Worm (Caenorhabditis elegans): ENCODE measurements around the gene pho-10.

The pho-10 gene

DNA sequence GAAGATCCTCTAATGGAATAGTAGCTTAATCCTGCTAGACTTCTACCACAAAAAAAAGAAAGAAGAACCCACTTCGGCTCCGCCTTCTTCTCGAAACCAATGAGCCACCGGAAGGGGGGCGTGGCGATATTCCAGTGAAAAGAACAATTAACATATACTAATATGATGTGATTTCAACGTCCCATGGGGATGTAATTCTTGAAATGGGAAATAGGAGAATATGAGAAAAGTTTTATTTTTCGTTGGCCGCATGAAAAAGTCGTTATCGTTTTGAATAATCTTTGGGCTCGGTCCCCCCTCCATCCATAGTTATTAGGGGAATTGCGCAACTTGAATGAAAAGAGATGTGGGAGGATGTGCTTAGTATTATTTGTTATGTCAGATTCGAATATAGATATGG, 20.1 kb downstream of the pho-10 start, which contains the start of gene unc-4:
Gene unc-4 (minus strand): TSS at position 101 of the 400 bp plus-strand sequence.
- TF ChIP-seq ceh-22 (tag; optimal IDR thresholded peaks at IDR 0.05) (no peak), tbx-2 (tag; optimal IDR thresholded peaks at IDR 0.05) (no peak), ceh-18 (tag; optimal IDR thresholded peaks at IDR 0.05) (no peak), sox-2 (GFP tag; IDR thresholded peaks at IDR 0.05) (no peak), zip-5 (tag; optimal IDR thresholded peaks at IDR 0.05) (no peak), ceh-34 (tag; optimal IDR thresholded peaks at IDR 0.05) (no peak), pros-1 (tag; optimal IDR thresholded peaks at IDR 0.05) (no peak), unc-42 (tag; optimal IDR thresholded peaks at IDR 0.05) (no peak), fax-1 (tag; optimal IDR thresholded peaks at IDR 0.05) (no peak), fkh-10 (GFP tag; optimal IDR thresholded peaks at IDR 0.05) (no peak), sdc-2 (tag; optimal IDR thresholded peaks at IDR 0.05) (no peak)

DNA sequence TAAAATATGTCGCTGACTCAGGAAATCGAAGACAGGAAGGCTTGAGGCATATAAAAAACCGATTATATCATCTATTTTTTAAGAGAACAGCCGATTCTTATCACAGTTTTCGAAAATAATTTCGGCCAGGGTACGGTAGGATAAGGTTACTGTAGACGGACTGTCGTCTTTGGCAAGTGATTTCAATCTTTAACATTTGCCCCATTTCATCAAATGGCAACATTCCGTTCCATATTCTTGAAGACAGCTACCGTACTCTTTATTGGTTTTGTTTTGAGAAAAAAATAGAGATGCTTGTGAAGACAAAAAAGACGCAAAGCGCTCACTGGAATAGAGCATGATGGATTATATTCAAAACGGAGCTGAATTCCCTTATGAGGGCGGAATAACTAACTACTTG, 21.6 kb downstream of the pho-10 start:
- TF ChIP-seq ceh-14 (tag; optimal IDR thresholded peaks at IDR 0.05): no peak
- no peak for TF ChIP-seq elt-2 (tag; optimal IDR thresholded peaks at IDR 0.05)
- no peak for TF ChIP-seq nhr-232 (tag; optimal IDR thresholded peaks at IDR 0.05)
- TF ChIP-seq hlh-8 (tag; optimal IDR thresholded peaks at IDR 0.05): no peak
- TF ChIP-seq gmeb-2 (tag; optimal IDR thresholded peaks at IDR 0.05): no peak
- no peak for TF ChIP-seq fkh-10 (GFP tag; optimal IDR thresholded peaks at IDR 0.05)
- TF ChIP-seq T23F11.4 (GFP tag; optimal IDR thresholded peaks at IDR 0.05): no peak
- no peak for TF ChIP-seq elt-4 (tag; optimal IDR thresholded peaks at IDR 0.05)
- no peak for TF ChIP-seq ets-4 (tag; optimal IDR thresholded peaks at IDR 0.05)
- TF ChIP-seq nfya-1 (tag; optimal IDR thresholded peaks at IDR 0.05): no peak
- no peak for TF ChIP-seq C08G9.2 (tag; optimal IDR thresholded peaks at IDR 0.05)
- TF ChIP-seq unc-55 (GFP tag; optimal IDR thresholded peaks at IDR 0.05): no peak
- no peak for TF ChIP-seq npax-4 (tag; optimal IDR thresholded peaks at IDR 0.05)
- TF ChIP-seq hlh-13 (GFP tag; optimal IDR thresholded peaks at IDR 0.05): no peak

DNA sequence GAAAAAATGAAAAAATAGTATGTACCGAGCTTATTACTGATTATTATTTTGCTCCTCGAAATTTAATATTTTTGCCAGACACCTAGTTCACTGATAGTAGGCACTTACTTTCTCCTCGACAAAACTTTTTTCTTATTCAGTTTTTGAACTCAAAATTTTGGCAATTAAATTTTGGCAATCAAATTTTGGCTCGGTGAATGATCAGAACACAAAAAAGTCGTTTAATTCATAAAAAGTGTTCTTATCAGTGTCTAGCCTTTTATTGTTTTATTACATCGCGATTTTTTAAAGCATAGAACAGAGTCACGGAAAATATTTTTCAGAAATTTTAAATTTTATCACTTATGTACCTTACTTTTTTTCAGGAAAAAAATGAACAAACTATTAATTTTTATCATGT, 25.2 kb downstream of the pho-10 start:
- TF ChIP-seq Y22D7AL.16 (tag; optimal IDR thresholded peaks at IDR 0.05): no peak
- TF ChIP-seq sox-4 (tag; optimal IDR thresholded peaks at IDR 0.05): no peak
- no peak for TF ChIP-seq pax-1 (tag; optimal IDR thresholded peaks at IDR 0.05)
- TF ChIP-seq pqm-1 (tag; optimal IDR thresholded peaks at IDR 0.05): no peak
- TF ChIP-seq ahr-1 (tag; optimal IDR thresholded peaks at IDR 0.05): no peak
- TF ChIP-seq unc-42 (tag; optimal IDR thresholded peaks at IDR 0.05): no peak
- TF ChIP-seq ceh-45 (GFP tag; IDR thresholded peaks at IDR 0.05): no peak
- no peak for TF ChIP-seq C38D4.7 (GFP tag; optimal IDR thresholded peaks at IDR 0.05)
- no peak for TF ChIP-seq ceh-19 (GFP tag; optimal IDR thresholded peaks at IDR 0.05)
- no peak for TF ChIP-seq ref-2 (tag; optimal IDR thresholded peaks at IDR 0.05)
- no peak for TF ChIP-seq ama-1 (optimal IDR thresholded peaks at IDR 0.05)
- TF ChIP-seq ceh-34 (tag; optimal IDR thresholded peaks at IDR 0.05): no peak
- no peak for TF ChIP-seq ets-4 (tag; optimal IDR thresholded peaks at IDR 0.05)

DNA sequence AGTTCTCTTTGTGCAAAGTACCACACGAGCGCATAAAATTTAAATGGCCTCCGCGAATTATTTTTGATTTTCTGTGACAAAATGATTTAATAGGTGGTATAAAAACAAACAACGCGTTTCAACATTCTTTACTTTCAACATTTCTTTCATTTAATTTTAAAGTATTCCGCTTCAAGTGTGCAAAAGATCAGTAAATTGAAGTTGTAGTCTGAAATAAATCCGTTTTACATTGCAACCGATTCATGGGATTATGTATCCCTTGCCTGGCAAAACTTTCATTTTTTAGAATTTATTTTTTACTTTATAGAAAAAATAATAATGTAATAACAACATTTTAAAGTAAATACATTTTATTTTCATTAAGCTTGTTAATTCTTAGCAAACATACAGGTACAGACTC, 25.9 kb downstream of the pho-10 start, which contains the start of gene F26C11.1:
Gene F26C11.1 (plus strand): TSS at position 301 of the 400 bp plus-strand sequence.
- TF ChIP-seq ztf-16 (tag; optimal IDR thresholded peaks at IDR 0.05) (no peak), K09A11.1 (tag; optimal IDR thresholded peaks at IDR 0.05; ENCODE audit: insufficient read depth) (no peak), odd-2 (tag; optimal IDR thresholded peaks at IDR 0.05) (no peak), ahr-1 (tag; optimal IDR thresholded peaks at IDR 0.05) (no peak), pqm-1 (tag; optimal IDR thresholded peaks at IDR 0.05) (no peak), Y22D7AL.16 (tag; optimal IDR thresholded peaks at IDR 0.05) (no peak), nfya-1 (tag; optimal IDR thresholded peaks at IDR 0.05) (no peak), fax-1 (tag; optimal IDR thresholded peaks at IDR 0.05) (no peak)
